Worm (Caenorhabditis elegans) whole organism, L1 larva: ENCODE data around the gene tsct-1.

Source experiments
- C16A3.4 ChIP-seq: fragments of 150-350 bp; optimal IDR thresholded peaks from 2 replicates; lab custom pipeline; 2014; ENCODE audit warnings: missing biosample characterization, missing genetic modification characterization
- ama-1 ChIP-seq: fragments of 150-350 bp; optimal IDR thresholded peaks from 2 replicates; lab custom pipeline; 2014
- ceh-82 ChIP-seq, 3 experiments: fragments of 150-350 bp in 1 of 3; sonication (generic microtip) in 2 of 3; optimal IDR thresholded peaks; 2 replicates each; lab custom pipeline; 2014 to 2017; ENCODE audit warnings: missing biosample characterization in 3 of 3, missing genetic modification characterization in 3 of 3
- mdl-1 ChIP-seq, 2 experiments: fragments of 150-350 bp; optimal IDR thresholded peaks; 2 replicates each; lab custom pipeline; 2014 to 2017; ENCODE audit warnings: missing biosample characterization in 2 of 2, missing genetic modification characterization in 2 of 2, inconsistent platforms in 1 of 2
- mep-1 ChIP-seq: fragments of 150-350 bp; optimal IDR thresholded peaks from 2 replicates; lab custom pipeline; 2014; ENCODE audit warnings: missing biosample characterization, missing genetic modification characterization
- snpc-4 ChIP-seq: fragments of 150-350 bp; optimal IDR thresholded peaks from 2 replicates; lab custom pipeline; 2014; ENCODE audit warnings: missing biosample characterization, missing genetic modification characterization
- tbx-2 ChIP-seq: sonication (generic microtip); optimal IDR thresholded peaks from 2 replicates; lab custom pipeline; 2016; ENCODE audit warnings: missing genetic modification characterization, missing compliant biosample characterization
- unc-30 ChIP-seq: sonication (generic microtip); optimal IDR thresholded peaks from 2 replicates; lab custom pipeline; 2017; ENCODE audit warnings: missing biosample characterization, missing genetic modification characterization
- unc-62 ChIP-seq: fragments of 150-350 bp; optimal IDR thresholded peaks from 2 replicates; lab custom pipeline; 2014; ENCODE audit warnings: missing biosample characterization, missing genetic modification reagents, missing genetic modification characterization
- ztf-11 ChIP-seq, 2 experiments: sonication (generic microtip); optimal IDR thresholded peaks; 2 replicates each; lab custom pipeline; 2016 to 2017; ENCODE audit warnings: missing genetic modification characterization in 2 of 2, missing biosample characterization in 1 of 2, missing compliant biosample characterization in 1 of 2

ce11 chrX:12492467-12492866, 58.6 kb downstream of the tsct-1 start, which contains the start of gene lips-1:
- TF ChIP-seq C16A3.4 (tag; lab: Kevin White, UChicago): no peak
- TF ChIP-seq ztf-11 (tag; optimal IDR thresholded peaks at IDR 0.05; lab: Kevin White, UChicago): no peak
- no peak for TF ChIP-seq mdl-1 (tag; optimal IDR thresholded peaks at IDR 0.05; lab: Kevin White, UChicago)
- no peak for TF ChIP-seq tbx-2
- no peak for TF ChIP-seq unc-30 (tag; lab: Kevin White, UChicago)
- no peak for TF ChIP-seq ama-1 (lab: Kevin White, UChicago)
- TF ChIP-seq snpc-4 (tag; lab: Kevin White, UChicago): no peak
- TF ChIP-seq mep-1 (tag; lab: Kevin White, UChicago): no peak
- no peak for TF ChIP-seq ceh-82 (tag; optimal IDR thresholded peaks at IDR 0.05; lab: Kevin White, UChicago)
- TF ChIP-seq unc-62 (GFP tag; lab: Kevin White, UChicago): no peak
